Worm (Caenorhabditis elegans) whole organism, L1 larva: ENCODE data around the gene R02C2.7.

Source experiments
- C04F5.9 ChIP-seq: sonication (generic microtip); optimal IDR thresholded peaks from 2 replicates; lab custom pipeline; 2016; ENCODE audit warnings: missing genetic modification characterization, missing compliant biosample characterization
- efl-3 ChIP-seq: fragments of 200-800 bp; sonication (Bioruptor generic); optimal IDR thresholded peaks from 2 replicates; lab custom pipeline; 2018; ENCODE audit warnings: mild to moderate bottlenecking, missing genetic modification characterization, missing compliant biosample characterization
- fkh-10 ChIP-seq: sonication (generic microtip); optimal IDR thresholded peaks from 2 replicates; lab custom pipeline; 2017; ENCODE audit warnings: missing biosample characterization, missing genetic modification reagents, missing genetic modification characterization
- isw-1 ChIP-seq: fragments of 200-800 bp; sonication (Bioruptor generic); IDR thresholded peaks from 2 replicates; pipeline ENCODE4 v1.3.6; 2022; ENCODE audit warnings: missing genetic modification characterization, missing compliant biosample characterization
- mdl-1 ChIP-seq, 2 experiments: fragments of 150-350 bp; optimal IDR thresholded peaks; 2 replicates each; lab custom pipeline; 2014 to 2017; ENCODE audit warnings: missing biosample characterization in 2 of 2, missing genetic modification characterization in 2 of 2, inconsistent platforms in 1 of 2
- nhr-237 ChIP-seq: fragments of 150-350 bp; optimal IDR thresholded peaks from 2 replicates; lab custom pipeline; 2014; ENCODE audit warnings: missing biosample characterization, missing genetic modification characterization
- xbp-1 ChIP-seq: sonication (generic microtip); optimal IDR thresholded peaks from 2 replicates; lab custom pipeline; 2016; ENCODE audit warnings: missing genetic modification characterization, missing compliant biosample characterization

- TF ChIP-seq isw-1 (GFP tag; lab: Robert Waterston, UW) (no peak), mdl-1 (tag; optimal IDR thresholded peaks at IDR 0.05; lab: Kevin White, UChicago) (no peak), xbp-1 (tag; lab: Kevin White, UChicago) (no peak), fkh-10 (GFP tag; lab: Kevin White, UChicago) (no peak), efl-3 (GFP tag; lab: Kevin White, UChicago) (no peak), nhr-237 (tag; lab: Kevin White, UChicago) (no peak), C04F5.9 (tag; lab: Kevin White, UChicago) (no peak)
Observed at ce11 chrV:272837-273236, 30.4 kb upstream of the R02C2.7 start, which contains the start of gene nlp-70.
